Worm (Caenorhabditis elegans): ENCODE data around the gene nspg-8.

nspg-8 gene

DNA sequence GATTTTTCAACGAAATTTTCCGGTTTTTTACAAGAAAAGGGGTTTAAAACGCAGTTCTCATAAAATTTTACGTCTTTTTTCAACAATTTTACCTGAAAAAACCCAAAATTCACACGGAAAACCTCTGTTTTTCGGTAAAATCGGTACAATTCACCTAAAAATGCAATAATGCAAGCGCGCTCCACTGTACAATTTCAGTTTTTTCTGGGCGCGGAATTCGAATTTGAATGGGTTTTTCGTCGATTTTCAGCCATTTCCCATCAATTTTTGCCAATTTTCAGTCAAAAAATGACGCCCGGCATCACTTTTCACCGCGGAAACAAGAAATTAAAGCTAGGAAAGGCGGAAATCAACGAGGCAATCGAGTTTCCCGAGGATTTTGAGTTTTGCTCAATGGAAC is 26.0 kb downstream of the nspg-8 start, which contains the start of gene orc-3:
Gene orc-3, plus strand, starts transcription at position 282 of the 400 bp plus-strand sequence.
- TF ChIP-seq ceh-39 (tag; optimal IDR thresholded peaks at IDR 0.05), result no peak
- TF ChIP-seq unc-62 (GFP tag; optimal IDR thresholded peaks at IDR 0.05), result no peak
- no peak for TF ChIP-seq flh-1 (GFP tag; optimal IDR thresholded peaks at IDR 0.05)
- peak; percentile 40 for TF ChIP-seq ces-1 (GFP tag; optimal IDR thresholded peaks at IDR 0.05)
- TF ChIP-seq lin-32 (GFP tag; optimal IDR thresholded peaks at IDR 0.05), result no peak
- peak; percentile 56 for TF ChIP-seq ceh-83 (GFP tag; optimal IDR thresholded peaks at IDR 0.05)
- no peak for TF ChIP-seq M03D4.4 (tag; optimal IDR thresholded peaks at IDR 0.05)

ce11 chrIII:1210638-1211037 is 28.8 kb downstream of the nspg-8 start:
- TF ChIP-seq drap-1 (GFP tag; optimal IDR thresholded peaks at IDR 0.05), result no peak
- TF ChIP-seq elt-1 (tag; optimal IDR thresholded peaks at IDR 0.05; ENCODE audit: borderline replicate concordance, insufficient read depth), result no peak
- no peak for TF ChIP-seq nhr-2 (tag; optimal IDR thresholded peaks at IDR 0.05)
- no peak for TF ChIP-seq unc-39 (tag; optimal IDR thresholded peaks at IDR 0.05)
- TF ChIP-seq pha-4 (tag; optimal IDR thresholded peaks at IDR 0.05), result no peak
- no peak for TF ChIP-seq lin-32 (GFP tag; optimal IDR thresholded peaks at IDR 0.05)
- no peak for TF ChIP-seq unc-62 (GFP tag; optimal IDR thresholded peaks at IDR 0.05)
- no peak for TF ChIP-seq lin-13 (tag; optimal IDR thresholded peaks at IDR 0.05)
- TF ChIP-seq mls-2 (tag; optimal IDR thresholded peaks at IDR 0.05), result no peak
- no peak for TF ChIP-seq mab-5 (tag; optimal IDR thresholded peaks at IDR 0.05)

DNA sequence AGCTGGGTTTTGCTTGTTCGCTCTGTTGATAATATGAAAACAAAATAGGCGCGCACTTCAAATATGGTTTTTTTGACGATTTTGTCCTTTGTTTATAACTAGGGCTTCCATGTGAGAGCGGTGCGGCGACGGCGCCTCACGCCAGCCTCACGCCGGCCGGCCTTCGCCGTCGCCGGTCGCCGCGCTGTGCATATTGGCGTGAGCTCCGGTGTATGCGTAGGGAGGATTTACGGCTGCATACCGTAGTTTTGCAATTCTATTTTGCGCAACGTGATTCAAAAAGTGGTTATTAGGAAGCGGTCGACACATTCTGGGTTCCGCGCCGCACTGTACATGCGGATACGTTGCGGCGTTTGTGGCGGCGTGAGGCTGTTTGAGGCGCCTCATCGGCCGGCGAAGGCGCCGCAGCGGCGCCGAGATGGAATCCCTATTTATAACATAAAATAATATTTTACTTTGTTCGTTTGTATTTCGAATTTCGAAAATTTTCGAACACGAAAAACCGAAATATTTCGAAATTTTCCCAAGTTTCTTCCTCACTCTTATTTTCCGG is 32.3 kb downstream of the nspg-8 start:
- TF ChIP-seq cnd-1 (tag; optimal IDR thresholded peaks at IDR 0.05) (no peak), ceh-43 (GFP tag; optimal IDR thresholded peaks at IDR 0.05) (no peak), mep-1 (tag; optimal IDR thresholded peaks at IDR 0.05) (no peak), M03D4.4 (tag; optimal IDR thresholded peaks at IDR 0.05) (no peak), bed-3 (GFP tag; optimal IDR thresholded peaks at IDR 0.05) (no peak), hlh-1 (tag; optimal IDR thresholded peaks at IDR 0.05) (no peak), ceh-83 (GFP tag; optimal IDR thresholded peaks at IDR 0.05) (no peak), lsy-2 (tag; optimal IDR thresholded peaks at IDR 0.05) (no peak), zip-8 (tag; optimal IDR thresholded peaks at IDR 0.05) (no peak)

ce11 chrIII:1214680-1215079 is 32.8 kb downstream of the nspg-8 start, which contains the start of gene Y119D3B.21:
TSS of gene Y119D3B.21 (plus strand) at chrIII:1215000.
- TF ChIP-seq lin-32 (GFP tag; optimal IDR thresholded peaks at IDR 0.05) (no peak), sem-2 (GFP tag; optimal IDR thresholded peaks at IDR 0.05) (no peak), ztf-11 (tag; optimal IDR thresholded peaks at IDR 0.05) (no peak), blmp-1 (tag; optimal IDR thresholded peaks at IDR 0.05) (no peak), lsy-2 (tag; optimal IDR thresholded peaks at IDR 0.05) (no peak)

- no peak for TF ChIP-seq cnd-1 (tag; optimal IDR thresholded peaks at IDR 0.05)
- no peak for TF ChIP-seq lin-32 (GFP tag; optimal IDR thresholded peaks at IDR 0.05)
- TF ChIP-seq unc-62 (GFP tag; optimal IDR thresholded peaks at IDR 0.05), result no peak
- TF ChIP-seq nhr-28 (tag; optimal IDR thresholded peaks at IDR 0.05), result no peak
- TF ChIP-seq nhr-237 (tag; optimal IDR thresholded peaks at IDR 0.05), result no peak
- no peak for TF ChIP-seq ztf-11 (tag; optimal IDR thresholded peaks at IDR 0.05)
- no peak for TF ChIP-seq unc-120 (tag; optimal IDR thresholded peaks at IDR 0.05; ENCODE audit: poor library complexity, severe bottlenecking)
- no peak for TF ChIP-seq sem-2 (GFP tag; optimal IDR thresholded peaks at IDR 0.05)
- no peak for TF ChIP-seq lin-13 (tag; optimal IDR thresholded peaks at IDR 0.05)
- no peak for TF ChIP-seq hlh-1 (tag; optimal IDR thresholded peaks at IDR 0.05)
- no peak for TF ChIP-seq zip-8 (tag; optimal IDR thresholded peaks at IDR 0.05)
- no peak for TF ChIP-seq nhr-76 (tag; optimal IDR thresholded peaks at IDR 0.05)
- TF ChIP-seq elt-1 (tag; optimal IDR thresholded peaks at IDR 0.05; ENCODE audit: borderline replicate concordance, insufficient read depth), result no peak
- TF ChIP-seq snpc-4 (tag; optimal IDR thresholded peaks at IDR 0.05), result no peak
- no peak for TF ChIP-seq bed-3 (GFP tag; optimal IDR thresholded peaks at IDR 0.05)
- no peak for TF ChIP-seq blmp-1 (tag; optimal IDR thresholded peaks at IDR 0.05)
- no peak for TF ChIP-seq unc-39 (tag; optimal IDR thresholded peaks at IDR 0.05)
- no peak for TF ChIP-seq elt-3 (tag; optimal IDR thresholded peaks at IDR 0.05)
These were observed 34.2 kb downstream of the nspg-8 start for ce11 chrIII:1216096-1216495.
